Worm (Caenorhabditis elegans) whole organism, young adult: ENCODE data around the gene pygl-1.

Experiments
- B0035.1 ChIP-seq: sonication (generic microtip); optimal IDR thresholded peaks from 2 replicates; lab custom pipeline; 2016; ENCODE audit warnings: missing genetic modification characterization, mild to moderate bottlenecking, missing compliant biosample characterization, missing genotype, missing genetic modification reagents
- ama-1 ChIP-seq, 3 experiments: fragments of 150-350 bp in 1 of 3; sonication (generic microtip) in 2 of 3; optimal IDR thresholded peaks; 2 replicates each; lab custom pipeline; 2014 to 2018; ENCODE audit warnings: missing biosample characterization in 2 of 3, missing genetic modification characterization in 2 of 3, missing genetic modification reagents in 2 of 3
- cebp-2 ChIP-seq: fragments of 200-800 bp; sonication (Bioruptor generic); IDR thresholded peaks from 2 replicates; pipeline ENCODE4 v1.3.6; 2022; ENCODE audit warnings: missing genetic modification characterization, missing compliant biosample characterization
- ceh-79 ChIP-seq: sonication (generic microtip); optimal IDR thresholded peaks from 2 replicates; lab custom pipeline; 2017; ENCODE audit warnings: mild to moderate bottlenecking, missing genetic modification characterization, missing compliant biosample characterization
- dpl-1 ChIP-seq: fragments of 150-350 bp; optimal IDR thresholded peaks from 2 replicates; lab custom pipeline; 2014; ENCODE audit warnings: missing biosample characterization, missing genetic modification reagents, missing genetic modification characterization
- egrh-3 ChIP-seq: fragments of 200-800 bp; sonication (Bioruptor generic); IDR thresholded peaks from 2 replicates; pipeline ENCODE4 v1.3.6; 2022; ENCODE audit warnings: missing genetic modification reagents, missing genetic modification characterization, missing compliant biosample characterization
- snpc-4 ChIP-seq, 5 experiments: fragments of 150-350 bp in 1 of 5; sonication (generic microtip) in 4 of 5; optimal IDR thresholded peaks; 2 replicates each; lab custom pipeline; 2014 to 2018; ENCODE audit warnings: missing genetic modification characterization in 5 of 5, missing biosample characterization in 3 of 5, antibody characterized with exemption in 2 of 5, mild to moderate bottlenecking in 2 of 5, missing compliant biosample characterization in 2 of 5, missing genotype in 2 of 5, moderate library complexity in 2 of 5, missing genetic modification reagents in 1 of 5
- unc-62 ChIP-seq: fragments of 150-350 bp; optimal IDR thresholded peaks from 2 replicates; lab custom pipeline; 2014; ENCODE audit warnings: missing biosample characterization, missing genetic modification reagents, missing genetic modification characterization
- ztf-3 ChIP-seq: fragments of 200-800 bp; sonication (Bioruptor generic); optimal IDR thresholded peaks from 2 replicates; lab custom pipeline; 2018; ENCODE audit warnings: mild to moderate bottlenecking, missing genetic modification characterization, missing compliant biosample characterization
- ztf-6 ChIP-seq: fragments of 200-800 bp; sonication (Bioruptor generic); IDR thresholded peaks from 2 replicates; pipeline ENCODE4 v1.3.6; 2022; ENCODE audit warnings: missing genetic modification reagents, missing genetic modification characterization, missing compliant biosample characterization

DNA sequence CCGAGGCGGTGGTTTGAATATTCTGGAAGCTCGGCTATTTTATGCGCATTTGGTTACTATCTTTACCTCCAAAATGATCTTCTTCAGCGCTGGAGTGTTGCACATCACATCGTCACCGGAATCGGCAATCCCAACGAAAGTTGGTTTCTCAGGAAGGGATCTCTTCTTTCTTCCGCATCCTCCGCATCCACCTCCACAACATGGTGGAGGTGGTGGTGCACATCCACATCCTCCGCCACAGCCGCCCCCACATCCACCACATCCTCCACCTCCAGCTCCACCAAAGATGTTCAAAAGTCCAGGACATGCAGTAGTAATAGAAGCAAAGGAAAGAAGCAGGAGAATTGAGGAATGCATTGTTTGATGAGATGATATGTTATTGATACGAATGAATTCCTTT, 21.4 kb upstream of the pygl-1 start, which contains the start of gene grl-31:
- no peak for TF ChIP-seq ama-1 (optimal IDR thresholded peaks at IDR 0.05; lab: Kevin White, UChicago)
- TF ChIP-seq ama-1 (GFP tag; optimal IDR thresholded peaks at IDR 0.05; lab: Kevin White, UChicago), result no peak
- no peak for TF ChIP-seq snpc-4 (GFP tag; optimal IDR thresholded peaks at IDR 0.05; lab: Kevin White, UChicago)
- no peak for TF ChIP-seq snpc-4 (tag; optimal IDR thresholded peaks at IDR 0.05; lab: Kevin White, UChicago)
- TF ChIP-seq egrh-3, result no peak
- TF ChIP-seq unc-62 (GFP tag; lab: Kevin White, UChicago), result no peak
- TF ChIP-seq cebp-2 (GFP tag; lab: Robert Waterston, UW), result no peak
- TF ChIP-seq ceh-79 (tag; lab: Kevin White, UChicago), result no peak
- TF ChIP-seq B0035.1 (tag; lab: Kevin White, UChicago), result no peak
- TF ChIP-seq ztf-6 (GFP tag; lab: Robert Waterston, UW), result no peak
- no peak for TF ChIP-seq dpl-1 (GFP tag; lab: Kevin White, UChicago)
- no peak for TF ChIP-seq ztf-3 (GFP tag; lab: Kevin White, UChicago)
